ENCODE assay signal across 5 worm cellular contexts in genomic region chrIII:5706077-5706627, ce11.
TF ChIP-seq lines count a peak whose summit lies in the region.

rpl-23 (minus strand) TSS chrIII:5706127.

TF ChIP-seq in whole organism, L1 larva, 84 proteins besides CTCF, POLR2A, EP300 and RAD21 (continues in another document):
- TF ChIP-seq ces-1 (GFP tag; optimal IDR thresholded peaks at IDR 0.05; lab: Kevin White, UChicago) (no peak), jun-1 (tag; optimal IDR thresholded peaks at IDR 0.05; lab: Kevin White, UChicago) (peak; percentile 90), snpc-4 (tag; optimal IDR thresholded peaks at IDR 0.05; lab: Kevin White, UChicago) (peak; percentile 61), elt-3 (tag; optimal IDR thresholded peaks at IDR 0.05; lab: Kevin White, UChicago) (peak in 5 of 6 experiments; percentile 45 to 97 (median 83)), unc-98 (GFP tag; IDR thresholded peaks at IDR 0.05; lab: Robert Waterston, UW) (no peak), ztf-4 (tag; optimal IDR thresholded peaks at IDR 0.05; lab: Kevin White, UChicago) (peak; percentile 79), hlh-17 (GFP tag; optimal IDR thresholded peaks at IDR 0.05; lab: Kevin White, UChicago; ENCODE audit: borderline replicate concordance) (no peak), dpl-1 (GFP tag; optimal IDR thresholded peaks at IDR 0.05; lab: Kevin White, UChicago) (peak; percentile 86 to 88 (median 88)), alr-1 (tag; optimal IDR thresholded peaks at IDR 0.05; lab: Kevin White, UChicago; ENCODE audit: borderline replicate concordance) (no peak), efl-1 (optimal IDR thresholded peaks at IDR 0.05; lab: Kevin White, UChicago) (peak; percentile 92 to 95), efl-1 (GFP tag; optimal IDR thresholded peaks at IDR 0.05 in 1 of 2; lab: Kevin White, UChicago) (peak; percentile 84 to 98), tbx-2 (tag; optimal IDR thresholded peaks at IDR 0.05; lab: Kevin White, UChicago) (peak; percentile 90), egl-13 (tag; optimal IDR thresholded peaks at IDR 0.05; lab: Kevin White, UChicago) (peak; percentile 56), dsc-1 (tag; optimal IDR thresholded peaks at IDR 0.05; lab: Kevin White, UChicago) (peak; percentile 73), fos-1 (tag; optimal IDR thresholded peaks at IDR 0.05; lab: Kevin White, UChicago) (peak; percentile 92), isw-1 (GFP tag; IDR thresholded peaks at IDR 0.05; lab: Robert Waterston, UW) (peak; percentile 91), lsy-2 (tag; optimal IDR thresholded peaks at IDR 0.05; lab: Kevin White, UChicago) (peak; percentile 94 to 97)

TF ChIP-seq in whole organism, L3 larva, 47 proteins besides CTCF, POLR2A, EP300 and RAD21 (continues in another document):
- peak; percentile 97 for TF ChIP-seq nhr-25 (tag; optimal IDR thresholded peaks at IDR 0.05; lab: Kevin White, UChicago)
- TF ChIP-seq eor-1 (tag; optimal IDR thresholded peaks at IDR 0.05; lab: Kevin White, UChicago), result no peak
- TF ChIP-seq nhr-28 (tag; optimal IDR thresholded peaks at IDR 0.05; lab: Kevin White, UChicago), result no peak
- peak; percentile 3 for TF ChIP-seq ZK546.5 (tag; optimal IDR thresholded peaks at IDR 0.05; lab: Kevin White, UChicago)
- peak; percentile 23 for TF ChIP-seq egl-27 (tag; optimal IDR thresholded peaks at IDR 0.05; lab: Kevin White, UChicago)
- TF ChIP-seq R02D3.7 (tag; optimal IDR thresholded peaks at IDR 0.05; lab: Kevin White, UChicago), result peak; percentile 99
- peak; percentile 77 for TF ChIP-seq hmg-11 (tag; optimal IDR thresholded peaks at IDR 0.05; lab: Kevin White, UChicago)
- TF ChIP-seq ceh-28 (tag; optimal IDR thresholded peaks at IDR 0.05; lab: Kevin White, UChicago), result peak; percentile 96
- no peak for TF ChIP-seq ceh-9 (tag; optimal IDR thresholded peaks at IDR 0.05; lab: Kevin White, UChicago)
- no peak for TF ChIP-seq nhr-67 (tag; optimal IDR thresholded peaks at IDR 0.05; lab: Kevin White, UChicago)
- no peak for TF ChIP-seq fkh-2 (tag; optimal IDR thresholded peaks at IDR 0.05; lab: Kevin White, UChicago)
- TF ChIP-seq zag-1 (tag; optimal IDR thresholded peaks at IDR 0.05; lab: Kevin White, UChicago), result peak; percentile 7
- peak; percentile 48 for TF ChIP-seq elt-1 (tag; optimal IDR thresholded peaks at IDR 0.05; lab: Kevin White, UChicago)
- peak; percentile 32 for TF ChIP-seq nhr-77 (tag; optimal IDR thresholded peaks at IDR 0.05; lab: Kevin White, UChicago)
- TF ChIP-seq lin-15B (tag; optimal IDR thresholded peaks at IDR 0.05; lab: Kevin White, UChicago), result peak; percentile 93
- peak; percentile 55 for TF ChIP-seq elt-2 (tag; optimal IDR thresholded peaks at IDR 0.05; lab: Kevin White, UChicago)
- TF ChIP-seq tbx-2 (tag; optimal IDR thresholded peaks at IDR 0.05; lab: Kevin White, UChicago), result peak; percentile 17
- no peak for TF ChIP-seq unc-39 (tag; optimal IDR thresholded peaks at IDR 0.05; lab: Kevin White, UChicago)
- TF ChIP-seq lsy-12 (tag; optimal IDR thresholded peaks at IDR 0.05; lab: Kevin White, UChicago), result peak; percentile 70
- no peak for TF ChIP-seq daf-12 (tag; optimal IDR thresholded peaks at IDR 0.05; lab: Kevin White, UChicago)

TF ChIP-seq in whole organism, early embryonic, 17 proteins besides CTCF, POLR2A, EP300 and RAD21:
- TF ChIP-seq pes-1 (GFP tag; IDR thresholded peaks at IDR 0.05; lab: Robert Waterston, UW) (no peak), F13C5.2 (tag; optimal IDR thresholded peaks at IDR 0.05; lab: Kevin White, UChicago) (peak; percentile 54), aly-1 (tag; optimal IDR thresholded peaks at IDR 0.05; lab: Kevin White, UChicago) (no peak), flt-1 (GFP tag; IDR thresholded peaks at IDR 0.05; lab: Robert Waterston, UW) (no peak), hmg-4 (GFP tag; optimal IDR thresholded peaks at IDR 0.05; lab: Kevin White, UChicago) (no peak), B0310.2 (tag; optimal IDR thresholded peaks at IDR 0.05; lab: Kevin White, UChicago) (no peak), ceh-13 (GFP tag; optimal IDR thresholded peaks at IDR 0.05; lab: Kevin White, UChicago) (no peak), scrt-1 (GFP tag; IDR thresholded peaks at IDR 0.05; lab: Robert Waterston, UW) (no peak), tbx-37 (GFP tag; conservative IDR thresholded peaks at IDR 0.05; lab: Robert Waterston, UW) (0 out of 2 replicates have a peak, but pooled peaks have one; percentile 14)

TF ChIP-seq in whole organism, midembryonic, 9 proteins besides CTCF, POLR2A, EP300 and RAD21:
- no peak for TF ChIP-seq tab-1 (GFP tag; IDR thresholded peaks at IDR 0.05; lab: Robert Waterston, UW)
- no peak for TF ChIP-seq med-1 (GFP tag; optimal IDR thresholded peaks at IDR 0.05; lab: Kevin White, UChicago; ENCODE audit: insufficient read depth)
- no peak for TF ChIP-seq ztf-23 (GFP tag; IDR thresholded peaks at IDR 0.05; lab: Robert Waterston, UW)
- TF ChIP-seq ztf-29 (GFP tag; IDR thresholded peaks at IDR 0.05; lab: Robert Waterston, UW), result no peak
- TF ChIP-seq cog-1 (tag; optimal IDR thresholded peaks at IDR 0.05; lab: Kevin White, UChicago), result peak; percentile 54
- TF ChIP-seq T22C8.4 (GFP tag; IDR thresholded peaks at IDR 0.05; lab: Robert Waterston, UW), result peak; percentile 96
- TF ChIP-seq flt-1 (GFP tag; IDR thresholded peaks at IDR 0.05; lab: Robert Waterston, UW), result peak; percentile 66
- no peak for TF ChIP-seq ref-1 (GFP tag; conservative IDR thresholded peaks at IDR 0.05; lab: Robert Waterston, UW)

TF ChIP-seq in whole organism, young adult, 124 proteins besides CTCF, POLR2A, EP300 and RAD21 (continues in another document):
- TF ChIP-seq atf-7 (tag; optimal IDR thresholded peaks at IDR 0.05; lab: Kevin White, UChicago) (no peak), unc-130 (GFP tag; optimal IDR thresholded peaks at IDR 0.05; lab: Kevin White, UChicago) (no peak), nfyb-1 (GFP tag; IDR thresholded peaks at IDR 0.05; lab: Robert Waterston, UW) (0 out of 2 replicates have a peak, but pooled peaks have one; percentile 12), ZK185.1 (tag; optimal IDR thresholded peaks at IDR 0.05; lab: Kevin White, UChicago; ENCODE audit: poor library complexity, severe bottlenecking) (peak; percentile 81), snpc-3.4 (tag; optimal IDR thresholded peaks at IDR 0.05; lab: Kevin White, UChicago) (peak; percentile 87), hrde-1 (tag; optimal IDR thresholded peaks at IDR 0.05; lab: Kevin White, UChicago; ENCODE audit: borderline replicate concordance) (no peak), Y53G8AR.9 (GFP tag; conservative IDR thresholded peaks at IDR 0.05; lab: Robert Waterston, UW) (peak; percentile 85), nfya-2 (GFP tag; IDR thresholded peaks at IDR 0.05; lab: Robert Waterston, UW) (no peak), snpc-1.3 (tag; optimal IDR thresholded peaks at IDR 0.05; lab: Kevin White, UChicago; ENCODE audit: insufficient read depth) (peak; percentile 78), ztf-18 (tag; optimal IDR thresholded peaks at IDR 0.05; lab: Kevin White, UChicago) (peak; percentile 40), nfya-1 (tag; optimal IDR thresholded peaks at IDR 0.05; lab: Kevin White, UChicago; ENCODE audit: borderline replicate concordance, insufficient read depth) (no peak), Y53F4B.3 (GFP tag; IDR thresholded peaks at IDR 0.05; lab: Robert Waterston, UW) (no peak), lsy-27 (tag; optimal IDR thresholded peaks at IDR 0.05; lab: Kevin White, UChicago; ENCODE audit: borderline replicate concordance, insufficient read depth) (peak; percentile 53), cebp-2 (GFP tag; IDR thresholded peaks at IDR 0.05; lab: Robert Waterston, UW) (no peak), die-1 (tag; optimal IDR thresholded peaks at IDR 0.05; lab: Kevin White, UChicago) (no peak), Y95B8A.8 (GFP tag; IDR thresholded peaks at IDR 0.05; lab: Robert Waterston, UW) (peak; percentile 74; the same call in 1 of the 2 replicates), ceh-79 (tag; optimal IDR thresholded peaks at IDR 0.05; lab: Kevin White, UChicago) (no peak), pha-4 (tag; optimal IDR thresholded peaks at IDR 0.05; lab: Kevin White, UChicago) (peak; percentile 18), nhr-80 (tag; optimal IDR thresholded peaks at IDR 0.05; lab: Kevin White, UChicago) (peak; percentile 5), hmg-20 (GFP tag; IDR thresholded peaks at IDR 0.05; lab: Robert Waterston, UW) (no peak), ztf-3 (GFP tag; optimal IDR thresholded peaks at IDR 0.05; lab: Kevin White, UChicago) (no peak), B0019.2 (GFP tag; conservative IDR thresholded peaks at IDR 0.05; lab: Robert Waterston, UW) (peak; percentile 48; the same call in 1 of the 2 replicates), attf-5 (GFP tag; optimal IDR thresholded peaks at IDR 0.05; lab: Kevin White, UChicago) (peak; percentile 91), somi-1 (GFP tag; optimal IDR thresholded peaks at IDR 0.05; lab: Kevin White, UChicago) (no peak), tbp1 (GFP tag; optimal IDR thresholded peaks at IDR 0.05; lab: Kevin White, UChicago) (peak; percentile 61), ztf-28 (GFP tag; IDR thresholded peaks at IDR 0.05; lab: Robert Waterston, UW) (no peak), lin-54 (GFP tag; optimal IDR thresholded peaks at IDR 0.05; lab: Kevin White, UChicago) (peak; percentile 74), let-607 (tag; optimal IDR thresholded peaks at IDR 0.05; lab: Kevin White, UChicago) (peak in 1 of 2 experiments; percentile 1), cebp-1 (GFP tag; IDR thresholded peaks at IDR 0.05; lab: Robert Waterston, UW) (no peak; the same call in 1 of the 2 replicates), cebp-1 (tag; optimal IDR thresholded peaks at IDR 0.05; lab: Kevin White, UChicago) (peak; percentile 68), dpl-1 (GFP tag; optimal IDR thresholded peaks at IDR 0.05; lab: Kevin White, UChicago) (peak; percentile 68), dox-1 (GFP tag; IDR thresholded peaks at IDR 0.05; lab: Robert Waterston, UW) (peak; percentile 60; the same call in 1 of the 2 replicates), B0336.3 (GFP tag; IDR thresholded peaks at IDR 0.05; lab: Robert Waterston, UW) (no peak), gei-17 (GFP tag; optimal IDR thresholded peaks at IDR 0.05; lab: Kevin White, UChicago) (no peak), aptf-3 (GFP tag; IDR thresholded peaks at IDR 0.05; lab: Robert Waterston, UW) (no peak), egl-44 (GFP tag; IDR thresholded peaks at IDR 0.05; lab: Robert Waterston, UW) (no peak), madf-6 (GFP tag; IDR thresholded peaks at IDR 0.05; lab: Robert Waterston, UW) (peak; percentile 80), xnd-1 (tag; optimal IDR thresholded peaks at IDR 0.05; lab: Kevin White, UChicago) (peak; percentile 10), ceh-27 (GFP tag; optimal IDR thresholded peaks at IDR 0.05; lab: Kevin White, UChicago) (peak; percentile 77), F33H1.4 (GFP tag; IDR thresholded peaks at IDR 0.05; lab: Robert Waterston, UW) (peak; percentile 98), K11D2.4 (GFP tag; IDR thresholded peaks at IDR 0.05; lab: Robert Waterston, UW) (peak; percentile 35; the same call in 1 of the 2 replicates), madf-8 (GFP tag; conservative IDR thresholded peaks at IDR 0.05; lab: Robert Waterston, UW) (peak; percentile 41), attf-6 (GFP tag; IDR thresholded peaks at IDR 0.05; lab: Robert Waterston, UW) (no peak)

Comparison
In these comparisons a context has a peak if more than half of its experiments do, and no peak if none do; other contexts are left out.
1. Of the 8 proteins assayed by ChIP-seq in both whole organism, young adult and whole organism, L1 larva: peak only in whole organism, young adult: none; only in whole organism, L1 larva: nhr-90 and unc-130; in both: dpl-1, efl-1 and snpc-4; in neither: 1; mixed calls (peak in some experiments, not most) for 2.